Fruit fly (Drosophila melanogaster) whole organism, embryonic: ENCODE data around the gene Ctu2.

Experiments
- Ada2b ChIP-seq: fragments of 200-800 bp; sonication (Bioruptor generic); IDR thresholded peaks from 2 replicates; pipeline ENCODE4 v1.3.6; 2022; ENCODE audit warnings: missing biosample characterization, missing genetic modification characterization
- Antp ChIP-seq: fragments of 200-800 bp; sonication (Bioruptor generic); optimal IDR thresholded peaks from 3 replicates; lab custom pipeline; 2016; ENCODE audit warnings: missing biosample characterization, missing genetic modification characterization
- Atf-2 ChIP-seq: fragments of 200-800 bp; sonication (Bioruptor generic); optimal IDR thresholded peaks from 2 replicates; lab custom pipeline; 2016; ENCODE audit warnings: missing biosample characterization, missing genetic modification characterization
- BEAF-32 ChIP-seq: fragments of 200-800 bp; sonication (Bioruptor generic); optimal IDR thresholded peaks from 3 replicates; lab custom pipeline; 2017; ENCODE audit warnings: missing biosample characterization, missing genetic modification characterization, mild to moderate bottlenecking, moderate library complexity, missing genetic modification reagents
- BtbVII ChIP-seq: fragments of 200-800 bp; sonication (Bioruptor generic); optimal IDR thresholded peaks from 3 replicates; lab custom pipeline; 2017; ENCODE audit warnings: missing biosample characterization, mild to moderate bottlenecking, missing genetic modification characterization
- CG1024 ChIP-seq: fragments of 200-800 bp; sonication (Bioruptor generic); IDR thresholded peaks from 2 replicates; pipeline ENCODE4 v1.3.6; 2022; ENCODE audit warnings: missing biosample characterization, missing genetic modification characterization
- CG10979 ChIP-seq: fragments of 200-800 bp; sonication (Bioruptor generic); optimal IDR thresholded peaks from 2 replicates; lab custom pipeline; 2018; ENCODE audit warnings: missing biosample characterization, mild to moderate bottlenecking, missing genetic modification characterization, moderate library complexity
- CG11093 ChIP-seq: fragments of 200-800 bp; sonication (Bioruptor generic); IDR thresholded peaks from 3 replicates; pipeline ENCODE4 v1.3.6; 2022; ENCODE audit warnings: missing biosample characterization, missing genetic modification characterization
- CG13123 ChIP-seq: fragments of 200-800 bp; sonication (Bioruptor generic); optimal IDR thresholded peaks from 2 replicates; lab custom pipeline; 2016; ENCODE audit warnings: missing biosample characterization, missing genetic modification characterization
- CG13775 ChIP-seq: fragments of 200-800 bp; sonication (Bioruptor generic); optimal IDR thresholded peaks from 3 replicates; lab custom pipeline; 2017; ENCODE audit warnings: missing biosample characterization, mild to moderate bottlenecking, missing genetic modification characterization
- CG15269 ChIP-seq: fragments of 200-800 bp; sonication (Bioruptor generic); optimal IDR thresholded peaks from 2 replicates; lab custom pipeline; 2018; ENCODE audit warnings: missing biosample characterization, mild to moderate bottlenecking, missing genetic modification characterization, moderate library complexity
- CG15514 ChIP-seq: fragments of 200-800 bp; sonication (Bioruptor generic); optimal IDR thresholded peaks from 3 replicates; lab custom pipeline; 2017; ENCODE audit warnings: missing biosample characterization, missing genetic modification characterization, mild to moderate bottlenecking, moderate library complexity, missing genetic modification reagents
- CG15601 ChIP-seq: fragments of 200-800 bp; sonication (Bioruptor generic); optimal IDR thresholded peaks from 3 replicates; lab custom pipeline; 2019; ENCODE audit warnings: missing biosample characterization, mild to moderate bottlenecking, missing genetic modification characterization, moderate library complexity
- CG1647 ChIP-seq: fragments of 200-800 bp; sonication (Bioruptor generic); optimal IDR thresholded peaks from 3 replicates; lab custom pipeline; 2016; ENCODE audit warnings: missing biosample characterization, missing genetic modification characterization
- CG30403 ChIP-seq: fragments of 200-800 bp; sonication (Bioruptor generic); optimal IDR thresholded peaks from 3 replicates; lab custom pipeline; 2016; ENCODE audit warnings: missing biosample characterization, missing genetic modification characterization
- CG33213 ChIP-seq: fragments of 200-800 bp; sonication (Bioruptor generic); optimal IDR thresholded peaks from 3 replicates; lab custom pipeline; 2016; ENCODE audit warnings: missing biosample characterization, missing genetic modification characterization
- CG3995 ChIP-seq: fragments of 200-800 bp; sonication (Bioruptor generic); optimal IDR thresholded peaks from 3 replicates; lab custom pipeline; 2016; ENCODE audit warnings: missing biosample characterization, missing genetic modification characterization
- CG42726 ChIP-seq: fragments of 200-800 bp; sonication (Bioruptor generic); IDR thresholded peaks from 2 replicates; pipeline ENCODE4 v1.3.6; 2022; ENCODE audit warnings: missing biosample characterization, missing genetic modification characterization; ENCODE audit not compliant: partially characterized antibody
- CG4328 ChIP-seq: fragments of 200-800 bp; sonication (Bioruptor generic); optimal IDR thresholded peaks from 3 replicates; lab custom pipeline; 2017; ENCODE audit warnings: missing biosample characterization, missing genetic modification reagents, missing genetic modification characterization
- CG4404 ChIP-seq: fragments of 200-800 bp; sonication (Bioruptor generic); IDR thresholded peaks from 2 replicates; pipeline ENCODE4 v1.3.6; 2022; ENCODE audit warnings: missing biosample characterization, missing genetic modification characterization
- CG7556 ChIP-seq: fragments of 200-800 bp; sonication (Bioruptor generic); optimal IDR thresholded peaks from 2 replicates; lab custom pipeline; 2017; ENCODE audit warnings: missing biosample characterization, mild to moderate bottlenecking, missing genetic modification characterization
- CG7963 ChIP-seq: fragments of 200-800 bp; sonication (Bioruptor generic); IDR thresholded peaks from 3 replicates; pipeline ENCODE4 v1.3.6; 2022; ENCODE audit warnings: missing biosample characterization, missing genetic modification characterization; ENCODE audit not compliant: partially characterized antibody
- CG8924 ChIP-seq: fragments of 200-800 bp; optimal IDR thresholded peaks from 3 replicates; lab custom pipeline; 2019; ENCODE audit warnings: missing biosample characterization, mild to moderate bottlenecking, missing genetic modification characterization, moderate library complexity
- Dp ChIP-seq: fragments of 200-800 bp; sonication (Bioruptor generic); optimal IDR thresholded peaks from 2 replicates; lab custom pipeline; 2018; ENCODE audit warnings: missing biosample characterization, mild to moderate bottlenecking, missing genetic modification characterization, moderate library complexity
- GATAe ChIP-seq: fragments of 200-800 bp; sonication (Bioruptor generic); conservative IDR thresholded peaks from 2 replicates; pipeline ENCODE4 v1.3.6; 2022; ENCODE audit warnings: missing biosample characterization, missing genetic modification characterization
- HLH54F ChIP-seq: fragments of 200-800 bp; sonication (Bioruptor generic); optimal IDR thresholded peaks from 3 replicates; lab custom pipeline; 2016; ENCODE audit warnings: missing biosample characterization, missing genetic modification characterization
- Jarid2 ChIP-seq: fragments of 200-800 bp; sonication (Bioruptor generic); optimal IDR thresholded peaks from 3 replicates; lab custom pipeline; 2017; ENCODE audit warnings: mild to moderate bottlenecking, missing biosample characterization, missing genetic modification reagents, missing genetic modification characterization
- Mes4 ChIP-seq: fragments of 200-800 bp; sonication (Bioruptor generic); optimal IDR thresholded peaks from 2 replicates; lab custom pipeline; 2016; ENCODE audit warnings: missing biosample characterization, missing genetic modification characterization
- NC2α ChIP-seq: fragments of 200-800 bp; sonication (Bioruptor generic); optimal IDR thresholded peaks from 2 replicates; lab custom pipeline; 2016; ENCODE audit warnings: missing biosample characterization, missing genetic modification characterization
- NK7.1 ChIP-seq: fragments of 200-800 bp; sonication (Bioruptor generic); optimal IDR thresholded peaks from 3 replicates; lab custom pipeline; 2016; ENCODE audit warnings: missing biosample characterization, missing genetic modification characterization
- Oaz ChIP-seq: fragments of 200-800 bp; sonication (Bioruptor generic); IDR thresholded peaks from 2 replicates; pipeline ENCODE4 v1.3.6; 2022; ENCODE audit warnings: missing biosample characterization, missing genetic modification characterization
- Rfx ChIP-seq: fragments of 200-800 bp; sonication (Bioruptor generic); IDR thresholded peaks from 2 replicates; pipeline ENCODE4 v1.3.6; 2022; ENCODE audit warnings: missing biosample characterization, missing genetic modification characterization
- Stat92E ChIP-seq, 3 experiments: fragments of >200 bp in 2 of 3; fragments of 200-800 bp in 1 of 3; sonication (Bioruptor generic) in 1 of 3; optimal IDR thresholded peaks; 2 replicates each; lab custom pipeline; 2017 to 2019; ENCODE audit warnings: missing biosample characterization in 3 of 3, missing genetic modification characterization in 3 of 3, mild to moderate bottlenecking in 1 of 3, moderate library complexity in 1 of 3
- Usf ChIP-seq: fragments of 200-800 bp; sonication (Bioruptor generic); optimal IDR thresholded peaks from 2 replicates; lab custom pipeline; 2017; ENCODE audit warnings: missing genotype, missing biosample characterization, missing genetic modification characterization
- abd-A ChIP-seq: fragments of 200-800 bp; sonication (Bioruptor generic); optimal IDR thresholded peaks from 3 replicates; lab custom pipeline; 2019; ENCODE audit warnings: missing biosample characterization, mild to moderate bottlenecking, missing genetic modification characterization, moderate library complexity
- amos ChIP-seq: fragments of 200-800 bp; sonication (Bioruptor generic); IDR thresholded peaks from 2 replicates; pipeline ENCODE4 v1.3.6; 2022; ENCODE audit warnings: missing biosample characterization, missing genetic modification characterization; ENCODE audit not compliant: partially characterized antibody
- az2 ChIP-seq: fragments of 200-800 bp; sonication (Bioruptor generic); optimal IDR thresholded peaks from 3 replicates; lab custom pipeline; 2016; ENCODE audit warnings: missing biosample characterization, missing genetic modification characterization
- chm ChIP-seq: fragments of 200-800 bp; sonication (Bioruptor generic); IDR thresholded peaks from 2 replicates; pipeline ENCODE4 v1.3.6; 2022; ENCODE audit warnings: missing biosample characterization, missing genetic modification characterization
- dimm ChIP-seq: fragments of 200-800 bp; sonication (Bioruptor generic); IDR thresholded peaks from 2 replicates; pipeline ENCODE4 v1.3.6; 2022; ENCODE audit warnings: missing biosample characterization, missing genetic modification characterization
- eyg ChIP-seq: fragments of 200-800 bp; sonication (Bioruptor generic); optimal IDR thresholded peaks from 3 replicates; lab custom pipeline; 2016; ENCODE audit warnings: missing biosample characterization, missing genetic modification characterization
- fd64A ChIP-seq: fragments of 200-800 bp; sonication (Bioruptor generic); optimal IDR thresholded peaks from 3 replicates; lab custom pipeline; 2018; ENCODE audit warnings: missing biosample characterization, mild to moderate bottlenecking, missing genetic modification characterization
- fru ChIP-seq: fragments of >200 bp; optimal IDR thresholded peaks from 2 replicates; lab custom pipeline; 2017
- gcm ChIP-seq: fragments of 200-800 bp; sonication (Bioruptor generic); optimal IDR thresholded peaks from 2 replicates; lab custom pipeline; 2019; ENCODE audit warnings: missing biosample characterization, mild to moderate bottlenecking, missing genetic modification characterization, moderate library complexity
- gsb-n ChIP-seq: fragments of 200-800 bp; sonication (Bioruptor generic); optimal IDR thresholded peaks from 3 replicates; lab custom pipeline; 2018; ENCODE audit warnings: missing biosample characterization, mild to moderate bottlenecking, missing genetic modification characterization
- jumu ChIP-seq: fragments of 200-800 bp; sonication (Bioruptor generic); optimal IDR thresholded peaks from 3 replicates; lab custom pipeline; 2016; ENCODE audit warnings: missing biosample characterization, missing genetic modification characterization
- lola ChIP-seq, 3 experiments: fragments of >200 bp in 2 of 3; fragments of 200-800 bp in 1 of 3; sonication (Bioruptor generic) in 1 of 3; optimal IDR thresholded peaks; 2 replicates each; lab custom pipeline; 2017 to 2019; ENCODE audit warnings: missing biosample characterization in 3 of 3, missing genetic modification characterization in 3 of 3, mild to moderate bottlenecking in 1 of 3, moderate library complexity in 1 of 3
- mam ChIP-seq: fragments of 200-800 bp; sonication (Bioruptor generic); optimal IDR thresholded peaks from 3 replicates; lab custom pipeline; 2016; ENCODE audit warnings: missing biosample characterization, missing genetic modification characterization
- slbo ChIP-seq: fragments of 200-800 bp; sonication (Bioruptor generic); IDR thresholded peaks from 2 replicates; pipeline ENCODE4 v1.3.6; 2022; ENCODE audit warnings: missing biosample characterization, missing genetic modification characterization
- so ChIP-seq: fragments of 200-800 bp; sonication (Bioruptor generic); IDR thresholded peaks from 3 replicates; pipeline ENCODE4 v1.3.6; 2022; ENCODE audit warnings: missing biosample characterization, missing genetic modification characterization
- sob ChIP-seq: fragments of 200-800 bp; sonication (Bioruptor generic); IDR thresholded peaks from 2 replicates; pipeline ENCODE4 v1.3.6; 2022; ENCODE audit warnings: missing biosample characterization, missing genetic modification characterization
- zfh1 ChIP-seq: fragments of 200-800 bp; sonication (Bioruptor generic); IDR thresholded peaks from 3 replicates; pipeline ENCODE4 v1.3.6; 2022; ENCODE audit warnings: missing biosample characterization, missing genetic modification characterization

Gene Ctu2

dm6 chr2L:19444734-19445140, 48.3 kb downstream of the Ctu2 start, which contains the start of gene Hs2st (continued):
- TF ChIP-seq Jarid2: peak; percentile 66
- no peak for TF ChIP-seq abd-A
- peak; percentile 96 for TF ChIP-seq sob (GFP tag; lab: Robert Waterston, UW)
- TF ChIP-seq fd64A (GFP tag; lab: Kevin White, UChicago): peak; percentile 3
- 0 out of 2 replicates have a peak, but pooled peaks have one; percentile 4 for TF ChIP-seq dimm (GFP tag; lab: Robert Waterston, UW)
- TF ChIP-seq Stat92E (GFP tag; optimal IDR thresholded peaks at IDR 0.05; lab: Kevin White, UChicago): peak in 1 of 3 experiments; percentile 59
- peak; percentile 79 for TF ChIP-seq BtbVII (GFP tag; lab: Kevin White, UChicago)
- peak; percentile 73 for TF ChIP-seq GATAe (GFP tag; lab: Robert Waterston, UW)
- TF ChIP-seq Antp (GFP tag; lab: Kevin White, UChicago): peak; percentile 96
- TF ChIP-seq so: peak; percentile 89; the same call in 1 of the 3 replicates
- peak; percentile 59; the same call in 1 of the 2 replicates for TF ChIP-seq CG1024 (GFP tag; lab: Robert Waterston, UW)
- TF ChIP-seq CG15514 (GFP tag; lab: Kevin White, UChicago): peak; percentile 85
- TF ChIP-seq CG7556 (GFP tag; lab: Kevin White, UChicago): peak; percentile 88
- peak; percentile 92 for TF ChIP-seq CG11093
- TF ChIP-seq NK7.1 (GFP tag; lab: Kevin White, UChicago): peak; percentile 83
- TF ChIP-seq Oaz (GFP tag; lab: Robert Waterston, UW): peak; percentile 87
- peak; percentile 81 for TF ChIP-seq CG10979 (tag; lab: Kevin White, UChicago)
- peak; percentile 96 for TF ChIP-seq Atf-2 (GFP tag; lab: Kevin White, UChicago)
- TF ChIP-seq gsb-n (tag; lab: Kevin White, UChicago): no peak
- peak; percentile 96 for TF ChIP-seq Rfx (GFP tag; lab: Robert Waterston, UW)
- peak; percentile 89 for TF ChIP-seq CG4328 (GFP tag; lab: Kevin White, UChicago)
- peak; percentile 94 for TF ChIP-seq zfh1 (GFP tag; lab: Robert Waterston, UW)
- TF ChIP-seq CG4404: peak; percentile 96
- TF ChIP-seq Dp (GFP tag; lab: Kevin White, UChicago): peak; percentile 67
- TF ChIP-seq CG8924 (tag; lab: Kevin White, UChicago): peak; percentile 88
- TF ChIP-seq Mes4: peak; percentile 83
- TF ChIP-seq gcm: no peak
- peak; percentile 42; the same call in 1 of the 2 replicates for TF ChIP-seq amos (GFP tag; lab: Robert Waterston, UW)
- TF ChIP-seq lola (GFP tag; optimal IDR thresholded peaks at IDR 0.05; lab: Kevin White, UChicago): peak in 1 of 3 experiments; percentile 88
- peak; percentile 87 for TF ChIP-seq CG3995 (GFP tag; lab: Kevin White, UChicago)
- TF ChIP-seq CG30403 (GFP tag; lab: Kevin White, UChicago): peak; percentile 97
- TF ChIP-seq jumu (GFP tag; lab: Kevin White, UChicago): peak; percentile 97
- TF ChIP-seq mam: peak; percentile 98
- TF ChIP-seq BEAF-32 (GFP tag; lab: Kevin White, UChicago): peak; percentile 68
- peak; percentile 90 for TF ChIP-seq Usf (GFP tag; lab: Kevin White, UChicago)
- TF ChIP-seq CG42726 (GFP tag; lab: Robert Waterston, UW): no peak
- TF ChIP-seq eyg (GFP tag; lab: Kevin White, UChicago): peak; percentile 84
- TF ChIP-seq HLH54F (GFP tag; lab: Kevin White, UChicago): peak; percentile 97
- no peak for TF ChIP-seq fru (lab: Kevin White, UChicago)
- TF ChIP-seq CG15269 (tag; lab: Kevin White, UChicago): peak; percentile 88
- TF ChIP-seq chm (GFP tag; lab: Robert Waterston, UW): peak; percentile 88
- peak; percentile 90 for TF ChIP-seq CG13123 (GFP tag; lab: Kevin White, UChicago)
- TF ChIP-seq Ada2b: peak; percentile 90
- peak; percentile 94 for TF ChIP-seq az2
- TF ChIP-seq CG15601: peak; percentile 88
- TF ChIP-seq slbo (GFP tag; lab: Robert Waterston, UW): peak; percentile 98
- peak; percentile 58 for TF ChIP-seq NC2α
- peak; percentile 92 for TF ChIP-seq CG1647 (GFP tag; lab: Kevin White, UChicago)
- peak; percentile 96 for TF ChIP-seq CG13775 (GFP tag; lab: Kevin White, UChicago)
- no peak for TF ChIP-seq CG7963 (GFP tag; lab: Robert Waterston, UW)
- TF ChIP-seq CG33213 (GFP tag; lab: Kevin White, UChicago): peak; percentile 93
